Worm (Caenorhabditis elegans): Measurements from ENCODE around the gene pitr-2.

ce11 chrV:9124180-9124579 is 13.3 kb downstream of the pitr-2 start, which contains the start of gene F21C10.6:
- no peak for TF ChIP-seq snu-23 (GFP tag; optimal IDR thresholded peaks at IDR 0.05)
- TF ChIP-seq nhr-11 (tag; optimal IDR thresholded peaks at IDR 0.05), result no peak
- no peak for TF ChIP-seq lin-39 (tag; optimal IDR thresholded peaks at IDR 0.05)
- no peak for TF ChIP-seq lsy-2 (tag; optimal IDR thresholded peaks at IDR 0.05)
- TF ChIP-seq pag-3 (tag; optimal IDR thresholded peaks at IDR 0.05; ENCODE audit: borderline replicate concordance, insufficient read depth), result no peak
- no peak for TF ChIP-seq snpc-4 (tag; optimal IDR thresholded peaks at IDR 0.05)
- no peak for TF ChIP-seq nhr-90 (tag; optimal IDR thresholded peaks at IDR 0.05; ENCODE audit: poor library complexity)
- TF ChIP-seq swsn-7 (tag; optimal IDR thresholded peaks at IDR 0.05), result no peak
- TF ChIP-seq sox-4 (tag; optimal IDR thresholded peaks at IDR 0.05), result no peak
- TF ChIP-seq ztf-11 (tag; optimal IDR thresholded peaks at IDR 0.05), result no peak
- no peak for TF ChIP-seq ces-1 (GFP tag; optimal IDR thresholded peaks at IDR 0.05)
- TF ChIP-seq lir-3 (tag; optimal IDR thresholded peaks at IDR 0.05; ENCODE audit: poor library complexity), result no peak
